Worm (Caenorhabditis elegans): ENCODE results near the gene col-96.

ce11 chrIII:11663400-11663799, 43.2 kb downstream of the col-96 start:
- no peak for TF ChIP-seq zip-8 (tag; optimal IDR thresholded peaks at IDR 0.05)
- TF ChIP-seq blmp-1 (tag; optimal IDR thresholded peaks at IDR 0.05), result no peak
- TF ChIP-seq mep-1 (tag; optimal IDR thresholded peaks at IDR 0.05), result no peak
- TF ChIP-seq ham-2 (GFP tag; optimal IDR thresholded peaks at IDR 0.05), result no peak
- TF ChIP-seq snpc-4 (tag; optimal IDR thresholded peaks at IDR 0.05), result no peak
- TF ChIP-seq nhr-76 (tag; optimal IDR thresholded peaks at IDR 0.05), result no peak
- TF ChIP-seq ztf-11 (tag; optimal IDR thresholded peaks at IDR 0.05), result no peak
- TF ChIP-seq elt-1 (tag; optimal IDR thresholded peaks at IDR 0.05; ENCODE audit: borderline replicate concordance, insufficient read depth), result no peak
- peak; percentile 67 for TF ChIP-seq ces-1 (GFP tag; optimal IDR thresholded peaks at IDR 0.05)
- no peak for TF ChIP-seq unc-39 (tag; optimal IDR thresholded peaks at IDR 0.05)
- TF ChIP-seq ceh-39 (tag; optimal IDR thresholded peaks at IDR 0.05), result no peak
- TF ChIP-seq lin-13 (tag; optimal IDR thresholded peaks at IDR 0.05), result no peak

All from whole organism, mixed stage, embryonic.